Worm (Caenorhabditis elegans) whole organism, mixed stage, embryonic: ENCODE measurements around the gene Y60A3A.19.

Experiments
- lin-13 ChIP-seq: fragments of 150-350 bp; optimal IDR thresholded peaks from 2 replicates; lab custom pipeline; 2014; ENCODE audit warnings: missing biosample characterization, missing genetic modification characterization
- mep-1 ChIP-seq: fragments of 150-350 bp; optimal IDR thresholded peaks from 2 replicates; lab custom pipeline; 2017; ENCODE audit warnings: missing biosample characterization, missing genetic modification reagents, missing genetic modification characterization, inconsistent platforms
- nhr-12 ChIP-seq: fragments of 150-350 bp; optimal IDR thresholded peaks from 2 replicates; lab custom pipeline; 2014; ENCODE audit warnings: missing biosample characterization, missing genetic modification characterization
- nhr-237 ChIP-seq: fragments of 150-350 bp; optimal IDR thresholded peaks from 2 replicates; lab custom pipeline; 2014; ENCODE audit warnings: missing biosample characterization, missing genetic modification characterization
- snpc-4 ChIP-seq: fragments of 150-350 bp; optimal IDR thresholded peaks from 2 replicates; lab custom pipeline; 2014; ENCODE audit warnings: missing biosample characterization, missing genetic modification characterization
- sptf-1 ChIP-seq: sonication (generic microtip); optimal IDR thresholded peaks from 2 replicates; lab custom pipeline; 2017; ENCODE audit warnings: mild to moderate bottlenecking, missing genetic modification characterization, moderate library complexity, missing compliant biosample characterization
- unc-39 ChIP-seq: fragments of 150-350 bp; optimal IDR thresholded peaks from 2 replicates; lab custom pipeline; 2014; ENCODE audit warnings: missing biosample characterization, missing genetic modification characterization
- unc-62 ChIP-seq: fragments of 150-350 bp; optimal IDR thresholded peaks from 2 replicates; lab custom pipeline; 2014; ENCODE audit warnings: missing biosample characterization, missing genetic modification reagents, missing genetic modification characterization
- ztf-11 ChIP-seq: fragments of 150-350 bp; optimal IDR thresholded peaks from 2 replicates; lab custom pipeline; 2014; ENCODE audit warnings: missing biosample characterization, missing genetic modification characterization

DNA sequence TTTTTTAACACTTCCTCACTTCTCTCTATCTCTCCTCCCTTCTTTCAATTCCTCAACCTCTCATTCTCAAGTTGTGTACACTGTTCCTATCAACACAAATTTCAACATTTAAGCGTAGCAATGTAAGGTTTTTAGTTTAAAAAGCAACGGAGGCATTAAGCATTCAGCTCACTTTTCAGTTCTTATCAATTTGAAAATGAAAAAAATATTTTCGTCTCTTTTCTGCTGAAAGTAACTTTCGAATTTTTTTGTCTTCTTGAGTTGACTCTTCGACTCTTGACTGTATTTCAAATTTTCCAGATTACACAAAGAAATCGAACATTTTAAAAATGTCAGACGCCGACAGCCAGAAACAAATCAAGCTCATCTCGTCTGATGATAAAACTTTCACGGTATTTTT lies 7.6 kb downstream of the Y60A3A.19 start, which contains the start of gene skr-4:
- no peak for TF ChIP-seq mep-1 (tag; lab: Kevin White, UChicago)
- no peak for TF ChIP-seq snpc-4 (tag; lab: Kevin White, UChicago)
- no peak for TF ChIP-seq unc-39 (tag; lab: Kevin White, UChicago)
- TF ChIP-seq unc-62 (GFP tag; lab: Kevin White, UChicago), result no peak
- TF ChIP-seq lin-13, result no peak
- TF ChIP-seq ztf-11 (tag; lab: Kevin White, UChicago), result no peak
- no peak for TF ChIP-seq nhr-12
- TF ChIP-seq sptf-1 (tag; lab: Kevin White, UChicago), result no peak
- no peak for TF ChIP-seq nhr-237
